Worm (Caenorhabditis elegans): ENCODE measurements around the gene cest-4.
"Not testable (repeated sequence)": the region's sequence is repeated elsewhere in the genome, so short reads cannot be mapped to it uniquely, and the experiment has no call there.

cest-4 gene

DNA sequence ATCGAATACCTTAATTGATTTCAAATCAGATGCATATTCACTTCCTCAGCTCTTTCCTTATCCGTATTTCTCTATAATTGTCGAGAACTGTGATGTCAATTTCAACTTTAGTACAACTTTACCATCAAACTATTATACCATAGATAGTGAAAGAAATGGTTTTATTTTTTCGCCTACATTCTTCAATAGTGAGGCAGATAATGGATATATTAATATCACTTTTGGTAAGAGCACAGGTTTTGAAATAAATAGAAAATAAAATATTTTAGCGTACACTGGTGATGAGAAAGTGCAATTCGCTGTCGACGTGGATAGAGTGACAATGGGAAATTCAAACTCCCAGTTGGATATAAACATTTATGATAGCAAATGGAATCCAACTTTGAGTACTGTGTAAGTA lies 30.1 kb upstream of the cest-4 start:
- no peak for TF ChIP-seq hmbx-1 (tag; optimal IDR thresholded peaks at IDR 0.05)
- no peak for TF ChIP-seq tbx-37 (GFP tag; conservative IDR thresholded peaks at IDR 0.05)
- no peak for TF ChIP-seq hmg-4 (GFP tag; optimal IDR thresholded peaks at IDR 0.05)
- TF ChIP-seq ets-7 (tag; optimal IDR thresholded peaks at IDR 0.05) = no peak
- TF ChIP-seq ceh-13 (GFP tag; optimal IDR thresholded peaks at IDR 0.05) = no peak
- TF ChIP-seq B0310.2 (tag; optimal IDR thresholded peaks at IDR 0.05) = no peak
- no peak for TF ChIP-seq ama-1 (optimal IDR thresholded peaks at IDR 0.05)
- TF ChIP-seq scrt-1 (GFP tag; IDR thresholded peaks at IDR 0.05) = no peak
- TF ChIP-seq tra-4 (tag; optimal IDR thresholded peaks at IDR 0.05) = no peak
- TF ChIP-seq flt-1 (GFP tag; IDR thresholded peaks at IDR 0.05) = no peak
- TF ChIP-seq hnd-1 (tag; optimal IDR thresholded peaks at IDR 0.05) = no peak

DNA sequence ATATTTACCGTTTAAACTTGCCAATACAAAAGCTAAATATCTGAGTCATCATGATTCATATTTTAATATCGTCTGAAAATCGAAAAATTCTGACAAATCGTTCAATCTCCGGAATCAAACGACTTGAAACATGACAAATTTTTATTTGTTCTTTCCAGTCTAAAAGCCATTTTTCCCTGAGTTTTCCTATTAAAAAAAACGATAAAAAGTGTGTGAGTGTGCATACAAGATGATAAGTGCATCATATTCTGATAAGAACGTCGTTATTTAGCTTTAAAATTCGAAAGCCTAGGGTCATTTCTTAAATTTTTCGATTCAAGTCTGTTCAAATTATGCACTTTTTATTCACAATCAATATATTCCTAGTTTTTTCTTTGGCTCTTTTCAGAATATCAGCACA lies 27.8 kb upstream of the cest-4 start, which contains the start of gene H20E11.1:
Gene H20E11.1 (plus strand): TSS at position 244 of the 400 bp plus-strand sequence.
- TF ChIP-seq sea-1 (GFP tag; conservative IDR thresholded peaks at IDR 0.05) = no peak
- TF ChIP-seq ets-7 (tag; optimal IDR thresholded peaks at IDR 0.05) = no peak
- no peak for TF ChIP-seq aly-1 (tag; optimal IDR thresholded peaks at IDR 0.05)
- no peak for TF ChIP-seq ceh-13 (GFP tag; optimal IDR thresholded peaks at IDR 0.05)
- TF ChIP-seq tbx-37 (GFP tag; conservative IDR thresholded peaks at IDR 0.05) = no peak
- no peak for TF ChIP-seq hmbx-1 (tag; optimal IDR thresholded peaks at IDR 0.05)
- TF ChIP-seq ceh-36 (tag; optimal IDR thresholded peaks at IDR 0.05) = no peak
- TF ChIP-seq tbx-11 (GFP tag; IDR thresholded peaks at IDR 0.05) = no peak
- no peak for TF ChIP-seq flt-1 (GFP tag; IDR thresholded peaks at IDR 0.05)
- TF ChIP-seq hnd-1 (tag; optimal IDR thresholded peaks at IDR 0.05) = no peak
- no peak for TF ChIP-seq F13C5.2 (tag; optimal IDR thresholded peaks at IDR 0.05)
- no peak for TF ChIP-seq scrt-1 (GFP tag; IDR thresholded peaks at IDR 0.05)

DNA sequence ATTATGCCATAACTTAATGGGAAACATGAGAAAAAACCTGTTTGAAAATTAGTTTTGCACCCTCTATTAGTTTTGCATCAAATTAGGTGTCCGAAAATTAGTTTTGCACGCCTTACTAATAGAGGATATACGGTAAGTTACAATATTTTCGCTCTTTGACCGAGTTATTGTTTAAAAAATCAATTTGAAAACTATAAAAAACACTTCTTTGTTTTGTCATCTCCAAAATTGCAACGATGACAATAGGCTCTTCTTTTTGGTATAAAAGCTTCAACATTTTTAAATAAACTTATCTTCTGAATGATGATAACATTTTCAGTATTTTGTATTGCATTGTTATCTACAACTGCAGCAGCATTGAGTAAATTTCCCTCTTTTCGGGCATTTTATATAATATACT lies 25.3 kb upstream of the cest-4 start, which contains the start of gene H20E11.2:
Gene H20E11.2 (plus strand): TSS at position 301 of the 400 bp plus-strand sequence.
- not testable (repeated sequence) for TF ChIP-seq hmg-4 (GFP tag; optimal IDR thresholded peaks at IDR 0.05); pes-1 (GFP tag; IDR thresholded peaks at IDR 0.05); ceh-36 (tag; optimal IDR thresholded peaks at IDR 0.05)

DNA sequence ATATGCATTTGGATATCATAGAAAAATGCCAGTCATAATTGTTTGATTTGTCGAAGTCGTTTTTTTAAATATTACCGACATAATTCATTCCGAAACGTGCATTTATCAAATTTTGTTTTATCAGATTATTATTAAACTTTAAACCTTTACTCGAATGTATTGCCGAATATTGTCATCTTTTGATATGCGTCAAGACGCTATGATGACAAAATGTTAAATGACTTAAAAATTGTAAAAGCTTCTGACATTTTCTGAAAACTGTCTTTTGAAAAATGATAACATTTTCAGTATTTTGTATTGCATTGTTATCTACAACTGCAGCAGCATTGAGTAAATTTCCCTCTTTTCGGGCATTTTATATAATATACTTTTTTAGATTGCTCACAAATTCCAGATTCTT lies 22.5 kb upstream of the cest-4 start, which contains the start of gene H20E11.3:
Gene H20E11.3 (plus strand): TSS at position 195 of the 400 bp plus-strand sequence.
- TF ChIP-seq aly-1 (tag; optimal IDR thresholded peaks at IDR 0.05) = no peak
- TF ChIP-seq hmbx-1 (tag; optimal IDR thresholded peaks at IDR 0.05) = no peak
- TF ChIP-seq tra-4 (tag; optimal IDR thresholded peaks at IDR 0.05) = no peak
- no peak for TF ChIP-seq ets-7 (tag; optimal IDR thresholded peaks at IDR 0.05)
- no peak for TF ChIP-seq flt-1 (GFP tag; IDR thresholded peaks at IDR 0.05)

DNA sequence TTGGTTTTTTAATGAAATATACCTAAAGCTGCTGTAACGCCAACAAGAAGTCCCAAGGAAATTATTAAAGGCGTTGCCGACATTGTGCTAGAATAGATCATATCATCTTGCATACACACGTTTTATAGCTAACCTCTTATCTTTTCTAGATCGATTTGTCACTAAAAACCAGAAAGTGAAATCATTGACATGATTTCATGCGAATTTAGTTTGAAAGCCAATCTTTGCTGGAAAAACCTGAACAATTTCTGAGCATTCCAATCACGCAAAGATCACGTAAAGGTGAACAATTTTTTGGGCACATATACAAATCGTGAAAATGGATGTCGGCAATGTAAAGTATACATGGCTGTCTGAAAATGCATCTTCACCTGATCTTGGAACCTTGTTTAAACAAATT lies 20.3 kb upstream of the cest-4 start, which contains the start of gene C17H12.6:
Gene C17H12.6 (minus strand): TSS at position 101 of the 400 bp plus-strand sequence.
- no peak for TF ChIP-seq tra-4 (tag; optimal IDR thresholded peaks at IDR 0.05)
- TF ChIP-seq ets-7 (tag; optimal IDR thresholded peaks at IDR 0.05) = no peak
- no peak for TF ChIP-seq B0310.2 (tag; optimal IDR thresholded peaks at IDR 0.05)
- TF ChIP-seq scrt-1 (GFP tag; IDR thresholded peaks at IDR 0.05) = no peak
- no peak for TF ChIP-seq ceh-13 (GFP tag; optimal IDR thresholded peaks at IDR 0.05)
- TF ChIP-seq flt-1 (GFP tag; IDR thresholded peaks at IDR 0.05) = no peak
- no peak for TF ChIP-seq tbx-37 (GFP tag; conservative IDR thresholded peaks at IDR 0.05)
- no peak for TF ChIP-seq sea-1 (GFP tag; conservative IDR thresholded peaks at IDR 0.05)
- TF ChIP-seq ama-1 (optimal IDR thresholded peaks at IDR 0.05) = no peak
- TF ChIP-seq aly-1 (tag; optimal IDR thresholded peaks at IDR 0.05) = no peak
- no peak for TF ChIP-seq hmbx-1 (tag; optimal IDR thresholded peaks at IDR 0.05)
- TF ChIP-seq F13C5.2 (tag; optimal IDR thresholded peaks at IDR 0.05) = no peak
- TF ChIP-seq hnd-1 (tag; optimal IDR thresholded peaks at IDR 0.05) = no peak
- no peak for TF ChIP-seq ceh-36 (tag; optimal IDR thresholded peaks at IDR 0.05)
- no peak for TF ChIP-seq tbx-11 (GFP tag; IDR thresholded peaks at IDR 0.05)
- TF ChIP-seq pes-1 (GFP tag; IDR thresholded peaks at IDR 0.05) = no peak
- no peak for TF ChIP-seq hmg-4 (GFP tag; optimal IDR thresholded peaks at IDR 0.05)

DNA sequence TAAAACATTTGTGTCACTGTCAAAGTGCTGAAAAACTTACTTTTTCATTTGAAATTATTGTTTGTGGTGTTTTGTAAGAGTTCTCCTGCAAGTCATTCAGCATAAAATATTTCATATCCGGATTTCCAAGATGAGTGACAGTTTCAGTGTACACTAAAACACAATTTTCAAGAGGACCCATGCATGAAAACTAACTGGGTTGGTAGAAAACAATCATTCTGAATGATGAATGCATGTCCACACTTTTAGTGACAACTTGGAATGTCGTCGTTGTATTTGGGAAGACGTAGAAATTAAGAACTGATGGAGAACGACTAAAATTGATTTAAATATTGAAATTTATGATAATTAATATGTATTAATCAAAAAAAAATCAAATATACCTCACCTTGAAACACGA lies 19.6 kb upstream of the cest-4 start:
- TF ChIP-seq tbx-11 (GFP tag; IDR thresholded peaks at IDR 0.05) (no peak), scrt-1 (GFP tag; IDR thresholded peaks at IDR 0.05) (no peak), ama-1 (optimal IDR thresholded peaks at IDR 0.05) (no peak), sea-1 (GFP tag; conservative IDR thresholded peaks at IDR 0.05) (no peak), F13C5.2 (tag; optimal IDR thresholded peaks at IDR 0.05) (no peak), tra-4 (tag; optimal IDR thresholded peaks at IDR 0.05) (no peak), hnd-1 (tag; optimal IDR thresholded peaks at IDR 0.05) (no peak), aly-1 (tag; optimal IDR thresholded peaks at IDR 0.05) (no peak)

DNA sequence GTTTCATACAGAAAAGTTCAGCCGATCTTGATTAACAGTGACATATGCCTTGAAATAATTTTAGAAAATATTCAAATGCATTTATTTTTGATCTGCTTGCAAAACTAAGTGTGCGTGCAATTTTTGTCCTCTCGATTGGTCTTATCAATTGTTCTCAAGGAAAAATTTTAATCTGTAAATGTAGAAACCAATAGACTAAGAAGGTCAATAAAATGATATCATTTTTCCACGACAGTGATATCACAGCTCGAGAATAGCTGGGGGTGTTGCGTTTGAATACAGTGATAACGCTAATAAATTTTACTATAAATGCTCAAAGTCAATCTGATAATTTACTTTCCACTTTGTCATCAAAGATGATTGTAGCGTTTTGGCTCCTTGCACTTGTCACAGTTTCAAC lies 16.2 kb upstream of the cest-4 start, which contains the start of gene C17H12.8:
Gene C17H12.8 (plus strand): TSS at position 335 of the 400 bp plus-strand sequence.
- TF ChIP-seq aly-1 (tag; optimal IDR thresholded peaks at IDR 0.05) = no peak
- TF ChIP-seq pes-1 (GFP tag; IDR thresholded peaks at IDR 0.05) = no peak
- no peak for TF ChIP-seq hmg-4 (GFP tag; optimal IDR thresholded peaks at IDR 0.05)
- TF ChIP-seq scrt-1 (GFP tag; IDR thresholded peaks at IDR 0.05) = no peak
- no peak for TF ChIP-seq F13C5.2 (tag; optimal IDR thresholded peaks at IDR 0.05)
- TF ChIP-seq hmbx-1 (tag; optimal IDR thresholded peaks at IDR 0.05) = no peak
- TF ChIP-seq ets-7 (tag; optimal IDR thresholded peaks at IDR 0.05) = no peak

DNA sequence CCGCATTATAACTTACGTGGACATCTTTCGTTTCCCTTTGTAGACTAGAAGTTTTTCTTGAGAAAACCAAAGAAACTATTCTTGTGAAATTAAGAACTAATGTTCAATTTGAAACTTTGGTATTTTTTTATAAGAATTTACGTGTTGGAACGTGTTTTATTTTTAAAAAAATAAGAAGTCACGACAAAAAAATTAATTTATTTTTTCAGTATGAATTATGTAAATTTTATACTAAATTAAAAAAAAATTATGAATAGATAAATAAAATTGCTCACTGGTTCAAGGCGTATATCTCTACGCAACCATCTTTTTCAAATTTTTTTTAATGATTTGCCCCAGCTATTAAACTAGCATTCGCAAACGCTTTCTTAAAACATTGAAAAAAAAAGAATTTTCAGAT lies 15.4 kb upstream of the cest-4 start, which contains the start of gene C17H12.5:
Gene C17H12.5 (minus strand): TSS at position 101 of the 400 bp plus-strand sequence.
- TF ChIP-seq scrt-1 (GFP tag; IDR thresholded peaks at IDR 0.05) (no peak), pes-1 (GFP tag; IDR thresholded peaks at IDR 0.05) (no peak), F13C5.2 (tag; optimal IDR thresholded peaks at IDR 0.05) (no peak), ama-1 (optimal IDR thresholded peaks at IDR 0.05) (no peak), sea-1 (GFP tag; conservative IDR thresholded peaks at IDR 0.05) (no peak), tra-4 (tag; optimal IDR thresholded peaks at IDR 0.05) (no peak), hmg-4 (GFP tag; optimal IDR thresholded peaks at IDR 0.05) (no peak), hnd-1 (tag; optimal IDR thresholded peaks at IDR 0.05) (no peak), tbx-37 (GFP tag; conservative IDR thresholded peaks at IDR 0.05) (no peak), flt-1 (GFP tag; IDR thresholded peaks at IDR 0.05) (no peak)
